Fruit fly (Drosophila melanogaster) whole organism, embryonic: ENCODE measurements around the gene TkR86C.
A peak's percentile ranks its signal among the peaks of the same experiment; 100 is the strongest.

Experiments
- Abd-B ChIP-seq: fragments of 200-800 bp; sonication (Bioruptor generic); optimal IDR thresholded peaks from 2 replicates; lab custom pipeline; 2018; ENCODE audit warnings: missing biosample characterization, mild to moderate bottlenecking, missing genetic modification characterization, moderate library complexity
- Adf1 ChIP-seq: fragments of 200-800 bp; sonication (Bioruptor generic); IDR thresholded peaks from 2 replicates; pipeline ENCODE4 v1.3.6; 2022; ENCODE audit warnings: missing biosample characterization, missing genetic modification characterization
- B-H2 ChIP-seq: fragments of 200-800 bp; sonication (Bioruptor generic); optimal IDR thresholded peaks from 2 replicates; lab custom pipeline; 2018; ENCODE audit warnings: missing biosample characterization, mild to moderate bottlenecking, missing genetic modification characterization
- C15 ChIP-seq: fragments of 200-800 bp; sonication (Bioruptor generic); IDR thresholded peaks from 3 replicates; pipeline ENCODE4 v1.3.6; 2022; ENCODE audit warnings: missing biosample characterization, missing genetic modification characterization
- CG10654 ChIP-seq: fragments of 200-800 bp; sonication (Bioruptor generic); optimal IDR thresholded peaks from 2 replicates; lab custom pipeline; 2016; ENCODE audit warnings: missing biosample characterization, missing genetic modification characterization
- CG11696 ChIP-seq: fragments of 200-800 bp; sonication (Bioruptor generic); IDR thresholded peaks from 2 replicates; pipeline ENCODE4 v1.3.6; 2022; ENCODE audit warnings: missing biosample characterization, missing genetic modification characterization
- CG12155 ChIP-seq: fragments of 200-800 bp; sonication (Bioruptor generic); optimal IDR thresholded peaks from 3 replicates; lab custom pipeline; 2016; ENCODE audit warnings: missing biosample characterization, missing genetic modification characterization
- CG13287 ChIP-seq: fragments of 200-800 bp; sonication (Bioruptor generic); IDR thresholded peaks from 2 replicates; pipeline ENCODE4 v1.3.6; 2022; ENCODE audit warnings: missing biosample characterization, missing genetic modification characterization; ENCODE audit not compliant: partially characterized antibody
- CG13424 ChIP-seq: fragments of 200-800 bp; sonication (Bioruptor generic); optimal IDR thresholded peaks from 2 replicates; lab custom pipeline; 2019; ENCODE audit warnings: missing biosample characterization, mild to moderate bottlenecking, missing genetic modification characterization, moderate library complexity
- CG13624 ChIP-seq: fragments of 200-800 bp; sonication (Bioruptor generic); optimal IDR thresholded peaks from 2 replicates; lab custom pipeline; 2016; ENCODE audit warnings: missing biosample characterization, missing genetic modification characterization
- CG15479 ChIP-seq: fragments of 200-800 bp; sonication (Bioruptor generic); optimal IDR thresholded peaks from 3 replicates; lab custom pipeline; 2019; ENCODE audit warnings: missing biosample characterization, mild to moderate bottlenecking, missing genetic modification characterization, moderate library complexity
- CG2875 ChIP-seq: fragments of 200-800 bp; sonication (Bioruptor generic); optimal IDR thresholded peaks from 2 replicates; lab custom pipeline; 2017; ENCODE audit warnings: missing biosample characterization, mild to moderate bottlenecking, missing genetic modification characterization, missing genetic modification reagents
- CG34376 ChIP-seq: fragments of 200-800 bp; sonication (Bioruptor generic); optimal IDR thresholded peaks from 2 replicates; lab custom pipeline; 2018; ENCODE audit warnings: missing biosample characterization, mild to moderate bottlenecking, missing genetic modification characterization
- CG3995 ChIP-seq: fragments of 200-800 bp; sonication (Bioruptor generic); optimal IDR thresholded peaks from 3 replicates; lab custom pipeline; 2016; ENCODE audit warnings: missing biosample characterization, missing genetic modification characterization
- CG4328 ChIP-seq: fragments of 200-800 bp; sonication (Bioruptor generic); optimal IDR thresholded peaks from 3 replicates; lab custom pipeline; 2017; ENCODE audit warnings: missing biosample characterization, missing genetic modification reagents, missing genetic modification characterization
- CG4820 ChIP-seq: fragments of 200-800 bp; sonication (Bioruptor generic); optimal IDR thresholded peaks from 3 replicates; lab custom pipeline; 2016; ENCODE audit warnings: missing biosample characterization, missing genetic modification characterization
- CG6175 ChIP-seq: fragments of 200-800 bp; sonication (Bioruptor generic); IDR thresholded peaks from 3 replicates; pipeline ENCODE4 v1.3.6; 2022; ENCODE audit warnings: missing biosample characterization, missing genetic modification characterization
- CG6254 ChIP-seq: fragments of 200-800 bp; sonication (Bioruptor generic); optimal IDR thresholded peaks from 3 replicates; lab custom pipeline; 2017; ENCODE audit warnings: mild to moderate bottlenecking, missing biosample characterization, missing genetic modification reagents, missing genetic modification characterization
- CG8388 ChIP-seq: fragments of 200-800 bp; sonication (Bioruptor generic); optimal IDR thresholded peaks from 2 replicates; lab custom pipeline; 2019; ENCODE audit warnings: missing biosample characterization, mild to moderate bottlenecking, missing genetic modification characterization, moderate library complexity
- CG9797 ChIP-seq: fragments of 200-800 bp; sonication (Bioruptor generic); optimal IDR thresholded peaks from 3 replicates; lab custom pipeline; 2018; ENCODE audit warnings: missing biosample characterization, mild to moderate bottlenecking, missing genetic modification characterization
- Chrac-16 ChIP-seq: fragments of 200-800 bp; sonication (Bioruptor generic); optimal IDR thresholded peaks from 3 replicates; lab custom pipeline; 2016; ENCODE audit warnings: missing biosample characterization, missing genetic modification characterization
- D ChIP-seq, 2 experiments: fragments of 200-800 bp in 1 of 2; fragments of >200 bp in 1 of 2; sonication (Bioruptor generic) in 1 of 2; optimal IDR thresholded peaks; 2 replicates in 1 of 2; 3 replicates in 1 of 2; lab custom pipeline; 2017; ENCODE audit warnings: mild to moderate bottlenecking in 1 of 2, missing biosample characterization in 1 of 2, missing genetic modification characterization in 1 of 2, missing genetic modification reagents in 1 of 2
- D19A ChIP-seq: fragments of 200-800 bp; optimal IDR thresholded peaks from 3 replicates; lab custom pipeline; 2019; ENCODE audit warnings: missing biosample characterization, mild to moderate bottlenecking, missing genetic modification characterization, moderate library complexity
- Dip3 ChIP-seq: fragments of 200-800 bp; sonication (Bioruptor generic); optimal IDR thresholded peaks from 3 replicates; lab custom pipeline; 2016; ENCODE audit warnings: missing biosample characterization, missing genetic modification characterization
- GATAe ChIP-seq: fragments of 200-800 bp; sonication (Bioruptor generic); conservative IDR thresholded peaks from 2 replicates; pipeline ENCODE4 v1.3.6; 2022; ENCODE audit warnings: missing biosample characterization, missing genetic modification characterization
- Gsc ChIP-seq: fragments of 200-800 bp; sonication (Bioruptor generic); IDR thresholded peaks from 2 replicates; pipeline ENCODE4 v1.3.6; 2022; ENCODE audit warnings: missing biosample characterization, missing genetic modification characterization
- H2.0 ChIP-seq: fragments of 200-800 bp; sonication (Bioruptor generic); IDR thresholded peaks from 2 replicates; pipeline ENCODE4 v1.3.6; 2022; ENCODE audit warnings: missing biosample characterization, missing genetic modification characterization
- Hey ChIP-seq: fragments of 200-800 bp; sonication (Bioruptor generic); optimal IDR thresholded peaks from 3 replicates; lab custom pipeline; 2018; ENCODE audit warnings: missing biosample characterization, mild to moderate bottlenecking, missing genetic modification characterization
- Hmr ChIP-seq: fragments of 200-800 bp; sonication (Bioruptor generic); optimal IDR thresholded peaks from 3 replicates; lab custom pipeline; 2017; ENCODE audit warnings: mild to moderate bottlenecking, missing biosample characterization, missing genetic modification reagents, missing genetic modification characterization
- Hr51 ChIP-seq, 2 experiments: fragments of 200-800 bp; sonication (Bioruptor generic); optimal IDR thresholded peaks; 2 replicates in 1 of 2; 3 replicates in 1 of 2; lab custom pipeline; 2016 to 2018; ENCODE audit warnings: missing biosample characterization in 2 of 2, missing genetic modification characterization in 2 of 2, mild to moderate bottlenecking in 1 of 2, moderate library complexity in 1 of 2
- Hsf ChIP-seq: fragments of 200-800 bp; sonication (Bioruptor generic); optimal IDR thresholded peaks from 3 replicates; lab custom pipeline; 2016; ENCODE audit warnings: missing biosample characterization, missing genetic modification characterization
- MTF-1 ChIP-seq: fragments of 200-800 bp; sonication (Bioruptor generic); optimal IDR thresholded peaks from 2 replicates; lab custom pipeline; 2018; ENCODE audit warnings: missing biosample characterization, mild to moderate bottlenecking, missing genetic modification characterization, borderline replicate concordance
- NK7.1 ChIP-seq: fragments of 200-800 bp; sonication (Bioruptor generic); optimal IDR thresholded peaks from 3 replicates; lab custom pipeline; 2016; ENCODE audit warnings: missing biosample characterization, missing genetic modification characterization
- Oli ChIP-seq: fragments of 200-800 bp; sonication (Bioruptor generic); optimal IDR thresholded peaks from 2 replicates; lab custom pipeline; 2018; ENCODE audit warnings: missing biosample characterization, mild to moderate bottlenecking, missing genetic modification characterization, moderate library complexity
- Opbp ChIP-seq: fragments of 200-800 bp; sonication (Bioruptor generic); IDR thresholded peaks from 3 replicates; pipeline ENCODE4 v1.3.6; 2022; ENCODE audit warnings: missing biosample characterization, missing genetic modification characterization; ENCODE audit not compliant: partially characterized antibody
- Rx ChIP-seq: fragments of 200-800 bp; sonication (Bioruptor generic); IDR thresholded peaks from 2 replicates; pipeline ENCODE4 v1.3.6; 2022; ENCODE audit warnings: missing biosample characterization, missing genetic modification characterization
- Spps ChIP-seq: fragments of 200-800 bp; sonication (Bioruptor generic); optimal IDR thresholded peaks from 2 replicates; lab custom pipeline; 2018; ENCODE audit warnings: missing biosample characterization, mild to moderate bottlenecking, missing genetic modification characterization
- Taf1 ChIP-seq: fragments of 200-800 bp; sonication (Bioruptor generic); IDR thresholded peaks from 2 replicates; pipeline ENCODE4 v1.3.6; 2022; ENCODE audit warnings: missing biosample characterization, missing genetic modification characterization
- abd-A ChIP-seq: fragments of 200-800 bp; sonication (Bioruptor generic); optimal IDR thresholded peaks from 3 replicates; lab custom pipeline; 2019; ENCODE audit warnings: missing biosample characterization, mild to moderate bottlenecking, missing genetic modification characterization, moderate library complexity
- caup ChIP-seq: fragments of 200-800 bp; sonication (Bioruptor generic); optimal IDR thresholded peaks from 3 replicates; lab custom pipeline; 2017; ENCODE audit warnings: missing biosample characterization, mild to moderate bottlenecking, missing genetic modification characterization, moderate library complexity; ENCODE audit not compliant: severe bottlenecking
- grn ChIP-seq: fragments of 200-800 bp; sonication (Bioruptor generic); optimal IDR thresholded peaks from 3 replicates; lab custom pipeline; 2017; ENCODE audit warnings: missing biosample characterization, missing genetic modification characterization
- jumu ChIP-seq: fragments of 200-800 bp; sonication (Bioruptor generic); optimal IDR thresholded peaks from 3 replicates; lab custom pipeline; 2016; ENCODE audit warnings: missing biosample characterization, missing genetic modification characterization
- mirr ChIP-seq: fragments of 200-800 bp; sonication (Bioruptor generic); optimal IDR thresholded peaks from 3 replicates; lab custom pipeline; 2018; ENCODE audit warnings: missing biosample characterization, mild to moderate bottlenecking, missing genetic modification characterization
- mld ChIP-seq: fragments of 200-800 bp; sonication (Bioruptor generic); IDR thresholded peaks from 3 replicates; pipeline ENCODE4 v1.3.6; 2022; ENCODE audit warnings: missing biosample characterization, missing genetic modification characterization; ENCODE audit not compliant: partially characterized antibody
- salm ChIP-seq: fragments of 200-800 bp; sonication (Bioruptor generic); optimal IDR thresholded peaks from 2 replicates; lab custom pipeline; 2018; ENCODE audit warnings: missing biosample characterization, mild to moderate bottlenecking, missing genetic modification characterization
- sim ChIP-seq: fragments of 200-800 bp; sonication (Bioruptor generic); IDR thresholded peaks from 2 replicates; pipeline ENCODE4 v1.3.6; 2022; ENCODE audit warnings: missing biosample characterization, missing genetic modification characterization
- sima ChIP-seq: fragments of 200-800 bp; sonication (Bioruptor generic); optimal IDR thresholded peaks from 2 replicates; lab custom pipeline; 2016; ENCODE audit warnings: missing biosample characterization, missing genetic modification characterization
- zen ChIP-seq: fragments of 200-800 bp; sonication (Bioruptor generic); optimal IDR thresholded peaks from 3 replicates; lab custom pipeline; 2018; ENCODE audit warnings: missing biosample characterization, mild to moderate bottlenecking, missing genetic modification characterization, moderate library complexity
- zfh1 ChIP-seq: fragments of 200-800 bp; sonication (Bioruptor generic); IDR thresholded peaks from 3 replicates; pipeline ENCODE4 v1.3.6; 2022; ENCODE audit warnings: missing biosample characterization, missing genetic modification characterization

TkR86C gene

DNA sequence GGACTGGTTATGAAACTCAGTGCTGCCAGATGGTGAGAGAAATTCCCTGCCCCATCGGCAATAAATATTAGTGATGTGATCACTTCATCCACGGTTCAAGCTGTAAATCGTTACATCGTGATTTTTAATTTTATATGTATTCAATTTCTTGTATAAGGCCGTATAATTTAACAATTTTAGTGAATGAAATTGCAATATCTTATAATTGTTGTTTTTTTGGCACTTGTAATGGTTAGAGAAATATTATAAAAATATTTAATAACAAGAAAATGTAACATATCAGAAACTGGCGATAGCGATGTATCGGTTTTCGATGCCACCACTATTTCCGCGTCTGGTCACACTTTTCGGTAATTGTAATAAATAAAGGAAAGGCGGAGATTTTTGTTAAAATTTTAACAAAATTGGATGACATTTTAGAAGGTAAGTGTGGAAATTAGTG lies 33.1 kb upstream of the TkR86C start, which contains the start of the genes mRpL37 and Rbp1 (continued):
- TF ChIP-seq mld (GFP tag; lab: Robert Waterston, UW) (peak; percentile 40; the same call in 1 of the 3 replicates), CG3995 (GFP tag; lab: Kevin White, UChicago) (peak; percentile 98), CG13424 (peak; percentile 87), CG11696 (GFP tag; lab: Robert Waterston, UW) (no peak), CG2875 (GFP tag; lab: Kevin White, UChicago) (no peak), Oli (tag; lab: Kevin White, UChicago) (peak; percentile 66), salm (peak; percentile 23), Opbp (GFP tag; lab: Robert Waterston, UW) (peak; percentile 68), mirr (GFP tag; lab: Kevin White, UChicago) (no peak), Abd-B (peak; percentile 93), Taf1 (GFP tag; lab: Robert Waterston, UW) (peak; percentile 63; the same call in 1 of the 2 replicates), Gsc (peak; percentile 50; the same call in 1 of the 2 replicates), zen (tag; lab: Kevin White, UChicago) (peak; percentile 71), CG13624 (GFP tag; lab: Kevin White, UChicago) (peak; percentile 33), Hey (tag; lab: Kevin White, UChicago) (no peak), CG9797 (peak; percentile 71), Spps (tag; lab: Kevin White, UChicago) (peak; percentile 43), Dip3 (GFP tag; lab: Kevin White, UChicago) (peak; percentile 15), Rx (GFP tag; lab: Robert Waterston, UW) (no peak; the same call in 1 of the 2 replicates), CG6175 (no peak), CG15479 (GFP tag; lab: Kevin White, UChicago) (no peak), C15 (GFP tag; lab: Robert Waterston, UW) (0 out of 3 replicates have a peak, but pooled peaks have one; percentile 48), D (optimal IDR thresholded peaks at IDR 0.05; lab: Kevin White, UChicago) (no peak), D (GFP tag; optimal IDR thresholded peaks at IDR 0.05; lab: Kevin White, UChicago) (peak; percentile 62), CG34376 (GFP tag; lab: Kevin White, UChicago) (peak; percentile 1), CG8388 (GFP tag; lab: Kevin White, UChicago) (no peak), Hmr (GFP tag; lab: Kevin White, UChicago) (no peak), CG4820 (peak; percentile 76), B-H2 (peak; percentile 66), CG12155 (GFP tag; lab: Kevin White, UChicago) (peak; percentile 79), H2.0 (GFP tag; lab: Robert Waterston, UW) (no peak), zfh1 (GFP tag; lab: Robert Waterston, UW) (peak; percentile 41; the same call in 1 of the 3 replicates), grn (GFP tag; lab: Kevin White, UChicago) (no peak), sim (GFP tag; lab: Robert Waterston, UW) (no peak), MTF-1 (GFP tag; lab: Kevin White, UChicago) (no peak), NK7.1 (GFP tag; lab: Kevin White, UChicago) (no peak), CG6254 (GFP tag; lab: Kevin White, UChicago) (no peak), sima (GFP tag; lab: Kevin White, UChicago) (no peak), Hr51 (GFP tag; optimal IDR thresholded peaks at IDR 0.05; lab: Kevin White, UChicago) (peak in 1 of 2 experiments; percentile 55), D19A (no peak), CG10654 (GFP tag; lab: Kevin White, UChicago) (peak; percentile 65), jumu (GFP tag; lab: Kevin White, UChicago) (peak; percentile 50), CG13287 (GFP tag; lab: Robert Waterston, UW) (peak; percentile 84), CG4328 (peak; percentile 72), Chrac-16 (GFP tag; lab: Kevin White, UChicago) (peak; percentile 83), Hsf (peak; percentile 80), abd-A (tag; lab: Kevin White, UChicago) (no peak), Adf1 (peak; percentile 31; the same call in 1 of the 2 replicates), GATAe (GFP tag; lab: Robert Waterston, UW) (no peak), caup (GFP tag; lab: Kevin White, UChicago) (peak; percentile 44)
